Worm (Caenorhabditis elegans) whole organism, young adult: ENCODE measurements around the gene hsp-3.

Experiments used
- T07F8.4 ChIP-seq: sonication (generic microtip); optimal IDR thresholded peaks from 2 replicates; lab custom pipeline; 2016; ENCODE audit warnings: mild to moderate bottlenecking, missing genetic modification characterization, moderate library complexity, missing compliant biosample characterization
- die-1 ChIP-seq: sonication (generic microtip); optimal IDR thresholded peaks from 2 replicates; lab custom pipeline; 2016; ENCODE audit warnings: missing genotype, mild to moderate bottlenecking, missing genetic modification characterization, missing compliant biosample characterization
- ekl-4 ChIP-seq: fragments of 200-800 bp; sonication (Bioruptor generic); IDR thresholded peaks from 2 replicates; pipeline ENCODE4 v1.3.6; 2022; ENCODE audit warnings: missing genetic modification reagents, missing genetic modification characterization, missing compliant biosample characterization
- let-607 ChIP-seq, 2 experiments: fragments of 200-800 bp in 1 of 2; sonication (Bioruptor generic) in 1 of 2; sonication (generic microtip) in 1 of 2; optimal IDR thresholded peaks; 2 replicates each; lab custom pipeline; 2016 to 2018; ENCODE audit warnings: mild to moderate bottlenecking in 2 of 2, missing compliant biosample characterization in 2 of 2, missing genetic modification characterization in 2 of 2, moderate library complexity in 2 of 2, missing genotype in 1 of 2
- madf-10 ChIP-seq: sonication (generic microtip); optimal IDR thresholded peaks from 2 replicates; lab custom pipeline; 2016; ENCODE audit warnings: mild to moderate bottlenecking, missing genetic modification characterization, missing compliant biosample characterization
- nfyb-1 ChIP-seq: fragments of 200-800 bp; sonication (Bioruptor generic); IDR thresholded peaks from 2 replicates; pipeline ENCODE4 v1.3.6; 2022; ENCODE audit warnings: missing genetic modification reagents, missing genetic modification characterization, missing compliant biosample characterization
- ztf-3 ChIP-seq: fragments of 200-800 bp; sonication (Bioruptor generic); optimal IDR thresholded peaks from 2 replicates; lab custom pipeline; 2018; ENCODE audit warnings: mild to moderate bottlenecking, missing genetic modification characterization, missing compliant biosample characterization

DNA sequence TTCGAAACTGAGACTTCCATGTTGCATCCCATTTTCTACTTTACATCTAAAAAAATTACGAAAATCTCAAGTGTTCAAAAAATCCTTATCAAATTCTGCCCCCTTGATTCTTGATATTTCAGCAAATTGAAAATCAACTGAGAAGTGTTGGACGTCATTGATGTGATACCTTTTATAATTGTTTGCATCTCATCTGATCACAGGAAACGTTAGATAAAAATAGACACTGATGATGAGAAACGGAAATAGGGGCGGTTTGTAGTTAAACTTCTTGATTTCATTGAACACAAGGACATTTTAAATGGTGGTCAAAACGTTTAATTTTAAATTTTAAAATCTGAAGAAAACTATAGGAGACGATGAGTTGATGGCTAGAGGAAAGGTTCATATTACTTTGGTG is 36.8 kb upstream of the hsp-3 start:
- no peak for TF ChIP-seq ekl-4 (GFP tag; lab: Robert Waterston, UW)
- TF ChIP-seq nfyb-1 (GFP tag; lab: Robert Waterston, UW): no peak
- TF ChIP-seq let-607 (tag; optimal IDR thresholded peaks at IDR 0.05; lab: Kevin White, UChicago): no peak
- TF ChIP-seq die-1: no peak
- no peak for TF ChIP-seq ztf-3 (GFP tag; lab: Kevin White, UChicago)
- no peak for TF ChIP-seq T07F8.4 (tag; lab: Kevin White, UChicago)
- TF ChIP-seq madf-10 (tag; lab: Kevin White, UChicago): no peak
